Worm (Caenorhabditis elegans): ENCODE results near the gene tbc-2.
"Not testable (repeated sequence)": the region's sequence is repeated elsewhere in the genome, so short reads cannot be mapped to it uniquely, and the experiment has no call there.

The tbc-2 gene

ce11 chrII:5815382-5815781 is 11.9 kb downstream of the tbc-2 start, which contains the start of gene wago-5:
Gene wago-5, minus strand, starts transcription at chrII:5815482.
- not testable (repeated sequence) for TF ChIP-seq unc-62 (GFP tag; optimal IDR thresholded peaks at IDR 0.05)

ce11 chrII:5810230-5810629 is 17.0 kb downstream of the tbc-2 start, which contains the start of the genes msp-64 and ZK1248.5:
Gene msp-64, minus strand, starts transcription at chrII:5810330.
Gene ZK1248.5, plus strand, starts transcription at chrII:5810514.
- TF ChIP-seq unc-62 (GFP tag; optimal IDR thresholded peaks at IDR 0.05), result no peak

- no peak for TF ChIP-seq unc-62 (GFP tag; optimal IDR thresholded peaks at IDR 0.05)
Observed at ce11 chrII:5806563-5806962, 20.7 kb downstream of the tbc-2 start.

- TF ChIP-seq unc-62 (GFP tag; optimal IDR thresholded peaks at IDR 0.05), result no peak
Observed at ce11 chrII:5805303-5805702, 21.9 kb downstream of the tbc-2 start, which contains the start of gene K05F1.10. Gene K05F1.10, minus strand, starts transcription at chrII:5805473.

- no peak for TF ChIP-seq unc-62 (GFP tag; optimal IDR thresholded peaks at IDR 0.05)
Observed at ce11 chrII:5804288-5804687, 23.0 kb downstream of the tbc-2 start.

ce11 chrII:5801075-5801474 is 26.2 kb downstream of the tbc-2 start, which contains the start of the genes K05F1.9 and K05F1.1:
Gene K05F1.9, minus strand, starts transcription at chrII:5801175.
Gene K05F1.1, plus strand, starts transcription at chrII:5801382.
- TF ChIP-seq unc-62 (GFP tag; optimal IDR thresholded peaks at IDR 0.05), result no peak

- no peak for TF ChIP-seq unc-62 (GFP tag; optimal IDR thresholded peaks at IDR 0.05)
Observed at ce11 chrII:5799553-5799952, 27.7 kb downstream of the tbc-2 start, which contains the start of gene K05F1.8. Gene K05F1.8, minus strand, starts transcription at chrII:5799653.

- no peak for TF ChIP-seq unc-62 (GFP tag; optimal IDR thresholded peaks at IDR 0.05)
Observed at ce11 chrII:5797348-5797977, 29.8 kb downstream of the tbc-2 start, which contains the start of the genes msp-63 and msp-142. Gene msp-63, minus strand, starts transcription at chrII:5797448. Gene msp-142, plus strand, starts transcription at chrII:5797927.

ce11 chrII:5794195-5794594 is 33.0 kb downstream of the tbc-2 start, which contains the start of gene acdh-8:
Gene acdh-8, plus strand, starts transcription at chrII:5794495.
- no peak for TF ChIP-seq unc-62 (GFP tag; optimal IDR thresholded peaks at IDR 0.05)

- TF ChIP-seq unc-62 (GFP tag; optimal IDR thresholded peaks at IDR 0.05), result no peak
Observed at ce11 chrII:5792490-5792889, 34.8 kb downstream of the tbc-2 start, which contains the start of gene K05F1.14. Gene K05F1.14, minus strand, starts transcription at chrII:5792590.

ce11 chrII:5790313-5790773 is 36.9 kb downstream of the tbc-2 start, which contains the start of gene lect-2:
Gene lect-2, plus strand, starts transcription at chrII:5790723.
- TF ChIP-seq unc-62 (GFP tag; optimal IDR thresholded peaks at IDR 0.05), result no peak

- TF ChIP-seq unc-62 (GFP tag; optimal IDR thresholded peaks at IDR 0.05), result no peak
Observed at ce11 chrII:5788815-5789214, 38.4 kb downstream of the tbc-2 start, which contains the start of gene K05F1.13. Gene K05F1.13, plus strand, starts transcription at chrII:5789115.

ce11 chrII:5785504-5785903 is 41.7 kb downstream of the tbc-2 start:
- no peak for TF ChIP-seq unc-62 (GFP tag; optimal IDR thresholded peaks at IDR 0.05)

- no peak for TF ChIP-seq unc-62 (GFP tag; optimal IDR thresholded peaks at IDR 0.05)
Observed at ce11 chrII:5781935-5782921, 45.0 kb downstream of the tbc-2 start, which contains the start of gene K05F1.6. Gene K05F1.6, plus strand, starts transcription at chrII:5782520.

- TF ChIP-seq unc-62 (GFP tag; optimal IDR thresholded peaks at IDR 0.05), result no peak
Observed at ce11 chrII:5779866-5780265, 47.4 kb downstream of the tbc-2 start.

ce11 chrII:5777372-5777771 is 49.9 kb downstream of the tbc-2 start:
- no peak for TF ChIP-seq unc-62 (GFP tag; optimal IDR thresholded peaks at IDR 0.05)
